Worm (Caenorhabditis elegans) whole organism, L2 larva: ENCODE measurements around the gene Y62H9A.9.

ENCODE experiments used
- fos-1 ChIP-seq: fragments of 150-350 bp; optimal IDR thresholded peaks from 2 replicates; lab custom pipeline; 2014; ENCODE audit warnings: missing biosample characterization, missing genetic modification characterization
- nhr-10 ChIP-seq: sonication (generic microtip); optimal IDR thresholded peaks from 2 replicates; lab custom pipeline; 2017; ENCODE audit warnings: missing biosample characterization, missing genetic modification characterization

ce11 chrX:11848618-11849017, 49.3 kb downstream of the Y62H9A.9 start, which contains the start of gene F54F7.9:
- TF ChIP-seq fos-1 (tag; lab: Kevin White, UChicago), result no peak
- no peak for TF ChIP-seq nhr-10 (tag; lab: Kevin White, UChicago)
